Worm (Caenorhabditis elegans) whole organism, L4 larva: ENCODE results near the gene npr-31.

Experiments used
- D1046.2 ChIP-seq: fragments of 200-800 bp; sonication (Bioruptor generic); IDR thresholded peaks from 2 replicates; pipeline ENCODE4 v1.3.6; 2022; ENCODE audit warnings: missing genetic modification characterization, missing compliant biosample characterization
- Y105C5A.15 ChIP-seq: fragments of 200-800 bp; sonication (Bioruptor generic); IDR thresholded peaks from 2 replicates; pipeline ENCODE4 v1.3.6; 2022; ENCODE audit warnings: missing genetic modification characterization, missing compliant biosample characterization
- Y48G9A.11 ChIP-seq: fragments of 200-800 bp; sonication (Bioruptor generic); IDR thresholded peaks from 2 replicates; pipeline ENCODE4 v1.3.6; 2022; ENCODE audit warnings: missing genetic modification reagents, missing genetic modification characterization, missing compliant biosample characterization
- Y5F2A.4 ChIP-seq: fragments of 200-800 bp; sonication (Bioruptor generic); optimal IDR thresholded peaks from 2 replicates; lab custom pipeline; 2018; ENCODE audit warnings: mild to moderate bottlenecking, missing genetic modification characterization, missing compliant biosample characterization
- ZK337.2 ChIP-seq: fragments of 200-800 bp; sonication (Bioruptor generic); IDR thresholded peaks from 2 replicates; pipeline ENCODE4 v1.3.6; 2022; ENCODE audit warnings: missing genetic modification reagents, missing genetic modification characterization, missing compliant biosample characterization
- ZK546.5 ChIP-seq, 2 experiments: sonication (generic microtip); optimal IDR thresholded peaks; 2 replicates each; lab custom pipeline; 2017; ENCODE audit warnings: missing biosample characterization in 2 of 2, missing genetic modification characterization in 2 of 2
- aly-2 ChIP-seq: sonication (generic microtip); optimal IDR thresholded peaks from 2 replicates; lab custom pipeline; 2018; ENCODE audit warnings: missing biosample characterization, missing genetic modification characterization
- ama-1 ChIP-seq: fragments of 150-350 bp; optimal IDR thresholded peaks from 2 replicates; lab custom pipeline; 2014; ENCODE audit warnings: inconsistent platforms, mixed read lengths
- attf-4 ChIP-seq: sonication (generic microtip); optimal IDR thresholded peaks from 3 replicates; lab custom pipeline; 2017; ENCODE audit warnings: missing biosample characterization, missing genetic modification characterization
- ceh-20 ChIP-seq: fragments of 200-800 bp; sonication (Bioruptor generic); IDR thresholded peaks from 2 replicates; pipeline ENCODE4 v1.3.6; 2022; ENCODE audit warnings: missing genetic modification reagents, missing genetic modification characterization, missing compliant biosample characterization
- ctbp-1 ChIP-seq: fragments of 200-800 bp; sonication (Bioruptor generic); IDR thresholded peaks from 2 replicates; pipeline ENCODE4 v1.3.6; 2022; ENCODE audit warnings: missing genetic modification reagents, missing genetic modification characterization, missing compliant biosample characterization
- daf-12 ChIP-seq: fragments of 150-350 bp; optimal IDR thresholded peaks from 2 replicates; lab custom pipeline; 2014; ENCODE audit warnings: missing biosample characterization, missing genetic modification reagents, missing genetic modification characterization
- daf-16 ChIP-seq, 3 experiments: sonication (generic microtip); optimal IDR thresholded peaks; 2 replicates each; lab custom pipeline; 2016 to 2017; ENCODE audit warnings: missing genetic modification characterization in 3 of 3, missing genetic modification reagents in 3 of 3, mild to moderate bottlenecking in 2 of 3, missing compliant biosample characterization in 2 of 3, missing biosample characterization in 1 of 3, moderate library complexity in 1 of 3
- daf-19 ChIP-seq: fragments of 200-800 bp; sonication (Bioruptor generic); conservative IDR thresholded peaks from 2 replicates; pipeline ENCODE4 v1.3.6; 2022; ENCODE audit warnings: missing genetic modification characterization, missing compliant biosample characterization
- dmd-6 ChIP-seq: fragments of 200-800 bp; sonication (Bioruptor generic); IDR thresholded peaks from 2 replicates; pipeline ENCODE4 v1.3.6; 2022; ENCODE audit warnings: missing genetic modification reagents, missing genetic modification characterization, missing compliant biosample characterization
- dve-1 ChIP-seq: sonication (generic microtip); optimal IDR thresholded peaks from 2 replicates; lab custom pipeline; 2017; ENCODE audit warnings: antibody characterized with exemption, mild to moderate bottlenecking, missing genetic modification characterization, missing compliant biosample characterization; ENCODE audit not compliant: insufficient read depth
- egl-43 ChIP-seq: fragments of 200-800 bp; sonication (Bioruptor generic); IDR thresholded peaks from 2 replicates; pipeline ENCODE4 v1.3.6; 2022; ENCODE audit warnings: missing genetic modification reagents, missing genetic modification characterization, missing compliant biosample characterization
- fos-1 ChIP-seq: fragments of 150-350 bp; optimal IDR thresholded peaks from 2 replicates; lab custom pipeline; 2014; ENCODE audit warnings: missing biosample characterization, missing genetic modification characterization
- hlh-11 ChIP-seq: fragments of 200-800 bp; sonication (Bioruptor generic); optimal IDR thresholded peaks from 2 replicates; lab custom pipeline; 2018; ENCODE audit warnings: mild to moderate bottlenecking, missing genetic modification characterization, missing compliant biosample characterization
- hlh-30 ChIP-seq: sonication (generic microtip); optimal IDR thresholded peaks from 2 replicates; lab custom pipeline; 2017; ENCODE audit warnings: antibody characterized with exemption, mild to moderate bottlenecking, missing genetic modification characterization, missing compliant biosample characterization; ENCODE audit not compliant: insufficient read depth
- hmg-1.1 ChIP-seq: fragments of 200-800 bp; sonication (Bioruptor generic); IDR thresholded peaks from 2 replicates; pipeline ENCODE4 v1.3.6; 2022; ENCODE audit warnings: missing genetic modification reagents, missing genetic modification characterization, missing compliant biosample characterization
- jun-1 ChIP-seq: fragments of 150-350 bp; optimal IDR thresholded peaks from 2 replicates; lab custom pipeline; 2014; ENCODE audit warnings: missing biosample characterization, missing genetic modification reagents, missing genetic modification characterization
- lim-7 ChIP-seq: fragments of 200-800 bp; sonication (Bioruptor generic); IDR thresholded peaks from 2 replicates; pipeline ENCODE4 v1.3.6; 2022; ENCODE audit warnings: missing genetic modification characterization, missing compliant biosample characterization
- lin-1 ChIP-seq: fragments of 200-800 bp; sonication (Bioruptor generic); IDR thresholded peaks from 2 replicates; pipeline ENCODE4 v1.3.6; 2022; ENCODE audit warnings: missing genetic modification reagents, missing genetic modification characterization, missing compliant biosample characterization
- lin-13 ChIP-seq: fragments of 150-350 bp; optimal IDR thresholded peaks from 2 replicates; lab custom pipeline; 2014; ENCODE audit warnings: missing biosample characterization, missing genetic modification reagents, missing genetic modification characterization
- lsy-2 ChIP-seq, 2 experiments: fragments of 150-350 bp in 1 of 2; sonication (generic microtip) in 1 of 2; optimal IDR thresholded peaks; 2 replicates each; lab custom pipeline; 2014 to 2017; ENCODE audit warnings: missing biosample characterization in 2 of 2, missing genetic modification characterization in 2 of 2
- mdl-1 ChIP-seq, 2 experiments: fragments of 150-350 bp in 1 of 2; sonication (generic microtip) in 1 of 2; optimal IDR thresholded peaks; 2 replicates each; lab custom pipeline; 2014 to 2017; ENCODE audit warnings: missing biosample characterization in 2 of 2, missing genetic modification characterization in 2 of 2
- mdt-29 ChIP-seq: fragments of 200-800 bp; sonication (Bioruptor generic); IDR thresholded peaks from 2 replicates; pipeline ENCODE4 v1.3.6; 2022; ENCODE audit warnings: missing genetic modification reagents, missing genetic modification characterization, missing compliant biosample characterization
- mep-1 ChIP-seq: fragments of 150-350 bp; sonication (generic microtip); optimal IDR thresholded peaks from 3 replicates; lab custom pipeline; 2014; ENCODE audit warnings: missing biosample characterization, missing genetic modification characterization
- mes-2 ChIP-seq: sonication (generic microtip); optimal IDR thresholded peaks from 2 replicates; lab custom pipeline; 2016; ENCODE audit warnings: missing genotype, mild to moderate bottlenecking, missing genetic modification characterization, missing compliant biosample characterization; ENCODE audit not compliant: poor library complexity, severe bottlenecking
- nhr-10 ChIP-seq: fragments of 150-350 bp; optimal IDR thresholded peaks from 2 replicates; lab custom pipeline; 2014; ENCODE audit warnings: missing biosample characterization, missing genetic modification characterization
- nhr-11 ChIP-seq: fragments of 150-350 bp; optimal IDR thresholded peaks from 2 replicates; lab custom pipeline; 2014; ENCODE audit warnings: missing biosample characterization, missing genetic modification characterization
- nhr-237 ChIP-seq: sonication (generic microtip); optimal IDR thresholded peaks from 2 replicates; lab custom pipeline; 2017; ENCODE audit warnings: missing biosample characterization, missing genetic modification characterization
- nhr-25 ChIP-seq: sonication (generic microtip); optimal IDR thresholded peaks from 2 replicates; lab custom pipeline; 2017; ENCODE audit warnings: missing genetic modification characterization, mild to moderate bottlenecking, missing compliant biosample characterization, antibody characterized with exemption, moderate library complexity, borderline replicate concordance; ENCODE audit not compliant: insufficient read depth
- nhr-41 ChIP-seq: fragments of 200-800 bp; sonication (Bioruptor generic); IDR thresholded peaks from 2 replicates; pipeline ENCODE4 v1.3.6; 2022; ENCODE audit warnings: missing genetic modification reagents, missing genetic modification characterization, missing compliant biosample characterization
- nhr-77 ChIP-seq: fragments of 150-350 bp; optimal IDR thresholded peaks from 2 replicates; lab custom pipeline; 2014; ENCODE audit warnings: missing biosample characterization, missing genetic modification characterization
- rbr-2 ChIP-seq: sonication (generic microtip); optimal IDR thresholded peaks from 2 replicates; lab custom pipeline; 2016; ENCODE audit warnings: missing genotype, missing genetic modification characterization, missing compliant biosample characterization
- sdz-12 ChIP-seq: fragments of 200-800 bp; sonication (Bioruptor generic); optimal IDR thresholded peaks from 2 replicates; lab custom pipeline; 2018; ENCODE audit warnings: mild to moderate bottlenecking, missing genetic modification characterization, missing compliant biosample characterization
- set-16 ChIP-seq: fragments of 200-800 bp; sonication (Bioruptor generic); IDR thresholded peaks from 2 replicates; pipeline ENCODE4 v1.3.6; 2022; ENCODE audit warnings: missing genetic modification reagents, missing genetic modification characterization, missing compliant biosample characterization
- snpc-1.2 ChIP-seq: fragments of 200-800 bp; sonication (Bioruptor generic); IDR thresholded peaks from 2 replicates; pipeline ENCODE4 v1.3.6; 2022; ENCODE audit warnings: missing genetic modification reagents, missing genetic modification characterization, missing compliant biosample characterization
- spr-1 ChIP-seq: sonication (generic microtip); optimal IDR thresholded peaks from 2 replicates; lab custom pipeline; 2016; ENCODE audit warnings: mild to moderate bottlenecking, missing genetic modification characterization, missing compliant biosample characterization
- tra-1 ChIP-seq: fragments of 200-800 bp; sonication (Bioruptor generic); IDR thresholded peaks from 2 replicates; pipeline ENCODE4 v1.3.6; 2022; ENCODE audit warnings: missing genetic modification reagents, missing genetic modification characterization, missing compliant biosample characterization
- unc-62 ChIP-seq, 3 experiments: fragments of 150-350 bp in 1 of 3; sonication (generic microtip); optimal IDR thresholded peaks in 2 of 3; peaks in 1 of 3; 1 replicate in 1 of 3; 2 replicates in 2 of 3; lab custom pipeline; 2014 to 2017; ENCODE audit warnings: missing biosample characterization in 3 of 3, missing genetic modification characterization in 3 of 3, missing genetic modification reagents in 3 of 3, missing genotype in 1 of 3
- zfp-2 ChIP-seq: sonication (generic microtip); optimal IDR thresholded peaks from 2 replicates; lab custom pipeline; 2016; ENCODE audit warnings: mild to moderate bottlenecking, missing genetic modification characterization, missing compliant biosample characterization

The npr-31 gene

ce11 chrII:7102288-7102687 is 42.1 kb upstream of the npr-31 start (continued):
- TF ChIP-seq daf-12 (tag; lab: Kevin White, UChicago): no peak

- no peak for TF ChIP-seq sdz-12 (GFP tag; lab: Kevin White, UChicago)
- TF ChIP-seq hlh-30 (tag; lab: Kevin White, UChicago): no peak
- TF ChIP-seq mep-1 (tag; lab: Kevin White, UChicago): no peak
- TF ChIP-seq unc-62 (GFP tag; optimal IDR thresholded peaks at IDR 0.05 in 1 of 2; lab: Kevin White, UChicago): peak in 1 of 2 experiments; percentile 93
- TF ChIP-seq unc-62 (tag; optimal IDR thresholded peaks at IDR 0.05; lab: Kevin White, UChicago): no peak
These were observed 41.3 kb upstream of the npr-31 start for ce11 chrII:7103111-7103510.

- no peak for TF ChIP-seq Y105C5A.15 (GFP tag; lab: Robert Waterston, UW)
- peak; percentile 11 for TF ChIP-seq ama-1
- peak; percentile 71 for TF ChIP-seq rbr-2 (tag; lab: Kevin White, UChicago)
- no peak for TF ChIP-seq lim-7
- peak; percentile 54 for TF ChIP-seq hlh-11 (tag; lab: Kevin White, UChicago)
- TF ChIP-seq dmd-6 (GFP tag; lab: Robert Waterston, UW): peak; percentile 29; the same call in 1 of the 2 replicates
- no peak for TF ChIP-seq tra-1 (GFP tag; lab: Robert Waterston, UW)
- TF ChIP-seq zfp-2 (tag; lab: Kevin White, UChicago): peak; percentile 70
- TF ChIP-seq snpc-1.2 (GFP tag; lab: Robert Waterston, UW): no peak
- TF ChIP-seq nhr-41 (GFP tag; lab: Robert Waterston, UW): no peak
- peak; percentile 39 for TF ChIP-seq jun-1 (tag; lab: Kevin White, UChicago)
- TF ChIP-seq egl-43 (GFP tag; lab: Robert Waterston, UW): no peak
- TF ChIP-seq Y48G9A.11: peak; percentile 99
- no peak for TF ChIP-seq hmg-1.1 (GFP tag; lab: Robert Waterston, UW)
- TF ChIP-seq nhr-10 (tag; lab: Kevin White, UChicago): no peak
- TF ChIP-seq attf-4: no peak
- no peak for TF ChIP-seq D1046.2 (GFP tag; lab: Robert Waterston, UW)
- 0 out of 2 replicates have a peak, but pooled peaks have one; percentile 41 for TF ChIP-seq ceh-20 (GFP tag; lab: Robert Waterston, UW)
- peak; percentile 89 for TF ChIP-seq mes-2 (tag; lab: Kevin White, UChicago)
- TF ChIP-seq ZK546.5 (tag; optimal IDR thresholded peaks at IDR 0.05; lab: Kevin White, UChicago): peak; percentile 64 to 91
- TF ChIP-seq lin-1 (GFP tag; lab: Robert Waterston, UW): no peak
- TF ChIP-seq Y5F2A.4 (GFP tag; lab: Kevin White, UChicago): no peak
- peak; percentile 16 for TF ChIP-seq spr-1
- peak; percentile 78 for TF ChIP-seq lin-13
- no peak for TF ChIP-seq aly-2 (tag; lab: Kevin White, UChicago)
- peak in 1 of 2 experiments; percentile 49 for TF ChIP-seq mdl-1 (tag; optimal IDR thresholded peaks at IDR 0.05; lab: Kevin White, UChicago)
- TF ChIP-seq nhr-237 (tag; lab: Kevin White, UChicago): no peak
- TF ChIP-seq daf-19: no peak
- peak in 1 of 2 experiments; percentile 28 for TF ChIP-seq daf-16 (GFP tag; optimal IDR thresholded peaks at IDR 0.05; lab: Kevin White, UChicago)
- peak; percentile 76 for TF ChIP-seq daf-16 (tag; optimal IDR thresholded peaks at IDR 0.05; lab: Kevin White, UChicago)
- TF ChIP-seq mdt-29: no peak
- TF ChIP-seq ZK337.2: no peak
- peak; percentile 92 for TF ChIP-seq nhr-77 (tag; lab: Kevin White, UChicago)
- TF ChIP-seq fos-1 (tag; lab: Kevin White, UChicago): no peak
- no peak for TF ChIP-seq nhr-25
- no peak for TF ChIP-seq ctbp-1 (GFP tag; lab: Robert Waterston, UW)
- no peak for TF ChIP-seq sdz-12 (GFP tag; lab: Kevin White, UChicago)
- no peak for TF ChIP-seq set-16 (GFP tag; lab: Robert Waterston, UW)
- peak; percentile 63 for TF ChIP-seq dve-1 (tag; lab: Kevin White, UChicago)
- TF ChIP-seq lsy-2 (tag; optimal IDR thresholded peaks at IDR 0.05; lab: Kevin White, UChicago): peak; percentile 95 to 99
- peak; percentile 91 for TF ChIP-seq nhr-11 (tag; lab: Kevin White, UChicago)
These were observed 39.4 kb upstream of the npr-31 start, which contains the start of the genes farl-11 and rpl-33 for ce11 chrII:7104794-7105613. TSS of gene farl-11 (minus strand) at chrII:7105035. TSS of gene rpl-33 (plus strand) at chrII:7105563.
